Fruit fly (Drosophila melanogaster): Measurements from ENCODE around the gene Dph2.

Dph2 gene

DNA sequence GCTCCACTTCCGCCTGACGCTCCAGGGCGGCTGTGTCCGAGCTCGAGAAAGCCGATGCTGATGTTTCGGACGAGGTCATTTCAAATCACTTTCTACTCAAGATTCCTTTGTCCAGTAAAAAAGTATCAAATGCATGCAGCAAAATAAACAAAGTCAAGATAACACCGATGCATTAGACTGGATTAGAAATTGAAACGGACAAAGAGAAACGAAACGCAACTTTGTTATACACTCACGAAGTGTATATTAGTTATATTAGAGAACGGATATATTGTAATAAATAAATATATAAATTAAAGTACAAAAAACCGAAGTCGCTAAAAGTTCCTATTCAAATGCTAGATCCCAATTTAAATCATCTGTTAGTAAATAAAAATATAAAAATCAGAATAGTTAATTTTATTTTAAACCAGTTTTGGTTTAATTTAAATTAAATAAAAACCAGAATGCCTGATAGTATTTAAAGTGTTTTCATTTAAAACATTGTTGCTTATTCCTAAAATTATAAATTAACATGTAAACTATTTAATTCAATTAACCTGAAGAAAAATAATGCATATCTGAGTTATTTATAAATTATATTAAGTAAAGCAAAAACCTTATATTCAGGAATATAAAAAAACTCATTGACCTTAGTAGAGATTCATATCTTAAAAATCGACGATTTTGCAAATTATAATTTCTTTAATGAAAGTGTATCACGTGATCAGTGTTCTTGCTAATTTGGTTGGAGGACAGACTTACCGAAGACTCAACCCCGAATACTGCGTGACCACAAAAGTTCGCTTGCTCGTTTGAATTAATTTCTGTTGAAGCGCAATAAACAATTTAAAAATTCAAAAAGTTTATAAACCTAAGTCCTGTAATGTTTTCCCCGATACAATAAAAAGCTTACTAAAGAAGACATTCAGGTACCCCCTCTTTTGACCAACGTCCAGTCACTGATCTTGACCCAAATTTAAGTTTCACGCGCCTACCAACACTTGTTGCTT is at the start of gene Dph2 (continued):
- TF ChIP-seq fd102C (GFP tag; optimal IDR thresholded peaks at IDR 0.05): no peak
- peak; percentile 84 for TF ChIP-seq Hr3 (GFP tag; optimal IDR thresholded peaks at IDR 0.05)
- TF ChIP-seq amos (GFP tag; IDR thresholded peaks at IDR 0.05; ENCODE audit: partially characterized antibody): 0 out of 2 replicates have a peak, but pooled peaks have one; percentile 18
- peak in 1 of 2 experiments; percentile 15 for TF ChIP-seq insv (GFP tag; optimal IDR thresholded peaks at IDR 0.05)
- peak; percentile 100 for TF ChIP-seq CG1603 (tag; optimal IDR thresholded peaks at IDR 0.05)
- TF ChIP-seq h (optimal IDR thresholded peaks at IDR 0.05): no peak
- 0 out of 2 replicates have a peak, but pooled peaks have one; percentile 57 for TF ChIP-seq CG42726 (GFP tag; IDR thresholded peaks at IDR 0.05; ENCODE audit: partially characterized antibody)
- peak; percentile 37 for TF ChIP-seq HHEX (GFP tag; optimal IDR thresholded peaks at IDR 0.05)
- TF ChIP-seq pros (GFP tag; optimal IDR thresholded peaks at IDR 0.05): no peak
- peak; percentile 84 for TF ChIP-seq grau (tag; optimal IDR thresholded peaks at IDR 0.05)
- peak; percentile 63 for TF ChIP-seq CG9215 (GFP tag; IDR thresholded peaks at IDR 0.05)
- TF ChIP-seq cwo (GFP tag; optimal IDR thresholded peaks at IDR 0.05): peak; percentile 59
- TF ChIP-seq CG11093 (GFP tag; IDR thresholded peaks at IDR 0.05): peak; percentile 59; the same call in 1 of the 3 replicates
- peak; percentile 63 for TF ChIP-seq Oli (tag; optimal IDR thresholded peaks at IDR 0.05)
- TF ChIP-seq CG3065 (GFP tag; optimal IDR thresholded peaks at IDR 0.05): no peak
- TF ChIP-seq Tbp (GFP tag; optimal IDR thresholded peaks at IDR 0.05): no peak
- TF ChIP-seq jing (GFP tag; optimal IDR thresholded peaks at IDR 0.05): no peak
- TF ChIP-seq Taf1 (GFP tag; IDR thresholded peaks at IDR 0.05): peak; percentile 18; the same call in 1 of the 2 replicates
- TF ChIP-seq CG12769 (tag; optimal IDR thresholded peaks at IDR 0.05): no peak
- peak; percentile 25 for TF ChIP-seq scrt (GFP tag; optimal IDR thresholded peaks at IDR 0.05)
- TF ChIP-seq CG8089 (GFP tag; optimal IDR thresholded peaks at IDR 0.05): no peak
- no peak for TF ChIP-seq CG15011 (GFP tag; optimal IDR thresholded peaks at IDR 0.05)
- peak; percentile 48 for TF ChIP-seq zf30C (GFP tag; optimal IDR thresholded peaks at IDR 0.05)
- peak; percentile 58 for TF ChIP-seq CG2116 (GFP tag; optimal IDR thresholded peaks at IDR 0.05)
- no peak for TF ChIP-seq CG10462 (GFP tag; optimal IDR thresholded peaks at IDR 0.05)
- peak; percentile 29 for TF ChIP-seq Atf-2 (GFP tag; optimal IDR thresholded peaks at IDR 0.05)
- no peak for TF ChIP-seq crp (GFP tag; optimal IDR thresholded peaks at IDR 0.05)
- peak; percentile 72 for TF ChIP-seq lab (GFP tag; optimal IDR thresholded peaks at IDR 0.05)
- no peak for TF ChIP-seq Opbp (GFP tag; IDR thresholded peaks at IDR 0.05; ENCODE audit: partially characterized antibody)
- peak; percentile 50 for TF ChIP-seq kah (GFP tag; optimal IDR thresholded peaks at IDR 0.05)
- TF ChIP-seq E2f2 (GFP tag; IDR thresholded peaks at IDR 0.05): peak; percentile 84
- TF ChIP-seq Bdp1 (GFP tag; optimal IDR thresholded peaks at IDR 0.05): peak; percentile 26
- peak; percentile 86 for TF ChIP-seq ranshi (GFP tag; IDR thresholded peaks at IDR 0.05)
- peak; percentile 74 for TF ChIP-seq Lhr (GFP tag; optimal IDR thresholded peaks at IDR 0.05)
- no peak for TF ChIP-seq da (GFP tag; optimal IDR thresholded peaks at IDR 0.05)
- TF ChIP-seq Sry-β (GFP tag; optimal IDR thresholded peaks at IDR 0.05): no peak
- peak; percentile 93 for TF ChIP-seq vvl (GFP tag; IDR thresholded peaks at IDR 0.05)
- peak; percentile 80 for TF ChIP-seq PHDP (tag; optimal IDR thresholded peaks at IDR 0.05)
- TF ChIP-seq pho (GFP tag; optimal IDR thresholded peaks at IDR 0.05): peak; percentile 53
- peak; percentile 3 for TF ChIP-seq Camta (GFP tag; optimal IDR thresholded peaks at IDR 0.05)
- TF ChIP-seq Sox102F (GFP tag; optimal IDR thresholded peaks at IDR 0.05): peak; percentile 85
- TF ChIP-seq seq (GFP tag; IDR thresholded peaks at IDR 0.05): no peak
- peak; percentile 83 for TF ChIP-seq Aef1 (GFP tag; IDR thresholded peaks at IDR 0.05)
- no peak for TF ChIP-seq kay (GFP tag; optimal IDR thresholded peaks at IDR 0.05)
- TF ChIP-seq Asciz (GFP tag; optimal IDR thresholded peaks at IDR 0.05): peak; percentile 38
- no peak for TF ChIP-seq Mes4 (GFP tag; optimal IDR thresholded peaks at IDR 0.05)
- peak; percentile 39 for TF ChIP-seq CG6683 (GFP tag; optimal IDR thresholded peaks at IDR 0.05)

All from whole organism, embryonic.